Worm (Caenorhabditis elegans) whole organism, L2 larva: Measurements from ENCODE around the gene odr-3.

Experiments used
- ama-1 ChIP-seq: fragments of 150-350 bp; optimal IDR thresholded peaks from 2 replicates; lab custom pipeline; 2018; ENCODE audit warnings: inconsistent platforms
- blmp-1 ChIP-seq: sonication (generic microtip); optimal IDR thresholded peaks from 2 replicates; lab custom pipeline; 2017; ENCODE audit warnings: missing genetic modification characterization, mild to moderate bottlenecking, missing compliant biosample characterization, antibody characterized with exemption, moderate library complexity; ENCODE audit not compliant: insufficient read depth
- ceh-82 ChIP-seq: fragments of 150-350 bp; optimal IDR thresholded peaks from 2 replicates; lab custom pipeline; 2014; ENCODE audit warnings: missing biosample characterization, missing genetic modification characterization
- crh-2 ChIP-seq: sonication (generic microtip); optimal IDR thresholded peaks from 2 replicates; lab custom pipeline; 2017; ENCODE audit warnings: missing biosample characterization, missing genetic modification characterization
- egl-27 ChIP-seq: sonication (generic microtip); optimal IDR thresholded peaks from 3 replicates; lab custom pipeline; 2017; ENCODE audit warnings: missing biosample characterization, missing genetic modification reagents, missing genetic modification characterization
- elt-1 ChIP-seq: fragments of 150-350 bp; optimal IDR thresholded peaks from 2 replicates; lab custom pipeline; 2014; ENCODE audit warnings: missing biosample characterization, missing genetic modification characterization
- lin-13 ChIP-seq: fragments of 150-350 bp; optimal IDR thresholded peaks from 2 replicates; lab custom pipeline; 2014; ENCODE audit warnings: missing biosample characterization, missing genetic modification reagents, missing genetic modification characterization
- lin-39 ChIP-seq: fragments of 150-350 bp; optimal IDR thresholded peaks from 2 replicates; lab custom pipeline; 2014; ENCODE audit warnings: missing biosample characterization, missing genetic modification reagents, missing genetic modification characterization
- mdl-1 ChIP-seq, 2 experiments: fragments of 150-350 bp in 1 of 2; sonication (generic microtip) in 1 of 2; optimal IDR thresholded peaks; 2 replicates each; lab custom pipeline; 2017; ENCODE audit warnings: missing biosample characterization in 2 of 2, missing genetic modification characterization in 2 of 2
- nhr-129 ChIP-seq: fragments of 150-350 bp; optimal IDR thresholded peaks from 2 replicates; lab custom pipeline; 2014; ENCODE audit warnings: missing biosample characterization, missing genetic modification characterization
- nhr-237 ChIP-seq: fragments of 150-350 bp; optimal IDR thresholded peaks from 2 replicates; lab custom pipeline; 2014; ENCODE audit warnings: missing biosample characterization, missing genetic modification characterization
- unc-62 ChIP-seq: fragments of 150-350 bp; optimal IDR thresholded peaks from 2 replicates; lab custom pipeline; 2014; ENCODE audit warnings: missing biosample characterization, missing genetic modification reagents, missing genetic modification characterization
- ztf-11 ChIP-seq: sonication (generic microtip); optimal IDR thresholded peaks from 2 replicates; lab custom pipeline; 2017; ENCODE audit warnings: missing biosample characterization, missing genetic modification characterization

DNA sequence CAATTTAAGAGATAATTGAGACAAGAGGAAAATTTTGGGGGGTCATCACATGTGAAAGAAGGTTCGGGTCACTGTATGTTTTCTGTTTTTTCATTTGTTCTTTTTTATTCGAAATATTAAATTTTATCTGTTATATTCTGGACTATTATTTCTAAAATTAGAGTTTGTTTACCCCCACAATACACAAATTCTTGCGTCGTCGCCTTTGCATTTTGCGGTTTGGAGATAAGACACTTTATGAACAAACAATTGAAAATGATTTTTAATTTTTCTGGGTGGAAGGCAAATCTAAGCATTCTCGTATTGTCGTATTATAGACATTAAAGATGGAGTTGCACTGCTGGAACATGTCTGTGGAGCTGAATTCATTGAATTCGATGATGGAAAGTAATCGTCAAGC lies 24.0 kb upstream of the odr-3 start:
- TF ChIP-seq egl-27 (tag; lab: Kevin White, UChicago) (no peak), nhr-129 (tag; lab: Kevin White, UChicago) (no peak), crh-2 (tag; lab: Kevin White, UChicago) (no peak), ceh-82 (tag; lab: Kevin White, UChicago) (no peak), mdl-1 (tag; optimal IDR thresholded peaks at IDR 0.05; lab: Kevin White, UChicago) (no peak), unc-62 (GFP tag; lab: Kevin White, UChicago) (no peak), elt-1 (tag; lab: Kevin White, UChicago) (no peak), lin-13 (GFP tag; lab: Kevin White, UChicago) (no peak), blmp-1 (no peak), lin-39 (tag; lab: Kevin White, UChicago) (no peak), ama-1 (lab: Kevin White, UChicago) (no peak), ztf-11 (tag; lab: Kevin White, UChicago) (no peak), nhr-237 (tag; lab: Kevin White, UChicago) (no peak)
